Fruit fly (Drosophila melanogaster): Measurements from ENCODE around the gene CG32036.

dm6 chr3L:9476829-9477228 is 12.2 kb downstream of the CG32036 start, which contains the start of the genes Uch-L5 and Jarid2:
- TF ChIP-seq tj (GFP tag; optimal IDR thresholded peaks at IDR 0.05) = peak; percentile 70
- no peak for TF ChIP-seq CG5204 (GFP tag; optimal IDR thresholded peaks at IDR 0.05)
- peak; percentile 45 for TF ChIP-seq Crg-1 (GFP tag; optimal IDR thresholded peaks at IDR 0.05)
- no peak for TF ChIP-seq kay (GFP tag; ENCODE audit: borderline replicate concordance)
- peak; percentile 12 for TF ChIP-seq CG12768 (GFP tag; optimal IDR thresholded peaks at IDR 0.05)

Measured in whole organism, adult.